Fruit fly (Drosophila melanogaster): Measurements from ENCODE around the gene Eig71Ef.

Eig71Ef gene

DNA sequence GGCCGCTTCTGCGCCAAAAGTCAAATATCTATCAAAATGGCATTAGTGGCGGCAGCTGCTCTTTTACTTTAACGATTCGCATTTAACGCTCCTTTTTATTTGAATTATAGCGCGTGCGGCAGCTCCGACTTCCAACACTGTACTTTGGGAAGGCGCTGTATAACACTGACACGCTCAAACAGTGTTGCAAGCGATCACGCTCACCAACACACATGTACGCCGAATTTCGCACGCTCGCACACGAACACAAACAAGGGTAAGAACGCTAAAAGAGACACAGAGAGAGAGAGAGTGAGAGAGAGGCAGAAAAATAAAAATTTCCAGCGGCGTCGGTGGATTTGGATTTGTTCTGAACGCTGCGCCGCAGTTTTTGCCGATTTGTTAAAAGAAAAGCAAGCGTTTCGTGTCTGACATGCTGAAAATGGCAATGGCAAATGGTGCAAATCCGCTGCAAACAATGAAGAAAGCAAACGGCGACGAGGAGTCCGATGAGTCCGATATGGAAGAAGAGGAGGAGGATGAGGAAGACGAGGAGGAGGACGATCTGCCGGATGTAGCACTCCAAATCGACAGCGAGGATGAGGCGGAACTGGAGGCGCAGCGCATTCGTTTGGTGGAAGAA lies 37.5 kb downstream of the Eig71Ef start, which contains the start of gene Phs (continued):
- no peak for TF ChIP-seq GATAe (GFP tag; conservative IDR thresholded peaks at IDR 0.05)
- TF ChIP-seq stwl (tag; optimal IDR thresholded peaks at IDR 0.05) = peak; percentile 99
- TF ChIP-seq CG31441 (GFP tag; IDR thresholded peaks at IDR 0.05) = peak; percentile 46; the same call in 1 of the 2 replicates
- TF ChIP-seq H15 (GFP tag; IDR thresholded peaks at IDR 0.05) = peak; percentile 82
- no peak for TF ChIP-seq CG43689 (GFP tag; IDR thresholded peaks at IDR 0.05)
- TF ChIP-seq CG10979 (tag; optimal IDR thresholded peaks at IDR 0.05) = peak; percentile 45
- peak; percentile 61; the same call in 1 of the 2 replicates for TF ChIP-seq gsb (GFP tag; IDR thresholded peaks at IDR 0.05)
- TF ChIP-seq hb (GFP tag; IDR thresholded peaks at IDR 0.05; ENCODE audit: partially characterized antibody) = no peak
- TF ChIP-seq Trl (optimal IDR thresholded peaks at IDR 0.05) = peak; percentile 90 to 92
- TF ChIP-seq Trl (GFP tag; optimal IDR thresholded peaks at IDR 0.05) = peak; percentile 92
- TF ChIP-seq CG8281 (tag; optimal IDR thresholded peaks at IDR 0.05) = no peak
- TF ChIP-seq CG4617 (GFP tag; optimal IDR thresholded peaks at IDR 0.05; ENCODE audit: borderline replicate concordance) = peak; percentile 70
- peak; percentile 71; the same call in 1 of the 3 replicates for TF ChIP-seq CG2199 (GFP tag; IDR thresholded peaks at IDR 0.05)
- peak; percentile 65 for TF ChIP-seq en (GFP tag; optimal IDR thresholded peaks at IDR 0.05)
- TF ChIP-seq CG10147 (GFP tag; optimal IDR thresholded peaks at IDR 0.05) = no peak
- peak; percentile 78 for TF ChIP-seq otp (GFP tag; IDR thresholded peaks at IDR 0.05)
- TF ChIP-seq CG1792 (GFP tag; optimal IDR thresholded peaks at IDR 0.05) = peak; percentile 71
- TF ChIP-seq Hmx (GFP tag; optimal IDR thresholded peaks at IDR 0.05) = peak; percentile 29
- peak; percentile 12 for TF ChIP-seq Dek (tag; optimal IDR thresholded peaks at IDR 0.05)
- TF ChIP-seq CG15601 (tag; optimal IDR thresholded peaks at IDR 0.05) = peak; percentile 35
- no peak for TF ChIP-seq tap (tag; optimal IDR thresholded peaks at IDR 0.05)
- TF ChIP-seq zen (tag; optimal IDR thresholded peaks at IDR 0.05) = peak; percentile 11
- peak; percentile 63 for TF ChIP-seq CG13894 (tag; optimal IDR thresholded peaks at IDR 0.05)
- TF ChIP-seq dmrt99B (tag; optimal IDR thresholded peaks at IDR 0.05) = peak; percentile 18
- TF ChIP-seq CG12219 (GFP tag; optimal IDR thresholded peaks at IDR 0.05) = no peak
- no peak for TF ChIP-seq CG12299 (tag; optimal IDR thresholded peaks at IDR 0.05)
- peak; percentile 55 for TF ChIP-seq CG17829 (tag; optimal IDR thresholded peaks at IDR 0.05)
- peak; percentile 56 for TF ChIP-seq emc (GFP tag; optimal IDR thresholded peaks at IDR 0.05)
- TF ChIP-seq yki (optimal IDR thresholded peaks at IDR 0.05) = peak; percentile 44
- TF ChIP-seq corto (GFP tag; optimal IDR thresholded peaks at IDR 0.05) = peak; percentile 59
- TF ChIP-seq bsh (GFP tag; optimal IDR thresholded peaks at IDR 0.05) = peak; percentile 26 to 66
- no peak for TF ChIP-seq CG7963 (GFP tag; IDR thresholded peaks at IDR 0.05; ENCODE audit: partially characterized antibody)
- peak; percentile 21 for TF ChIP-seq sima (GFP tag; optimal IDR thresholded peaks at IDR 0.05)
- peak; percentile 88 for TF ChIP-seq CG11085 (GFP tag; IDR thresholded peaks at IDR 0.05)
- TF ChIP-seq gem (tag; optimal IDR thresholded peaks at IDR 0.05) = peak; percentile 29
- TF ChIP-seq wor (GFP tag; IDR thresholded peaks at IDR 0.05) = no peak
- no peak for TF ChIP-seq hkb (optimal IDR thresholded peaks at IDR 0.05)
- TF ChIP-seq hkb (GFP tag; IDR thresholded peaks at IDR 0.05) = peak; percentile 54
- 0 out of 3 replicates have a peak, but pooled peaks have one; percentile 33 for TF ChIP-seq CG7357 (GFP tag; IDR thresholded peaks at IDR 0.05)
- TF ChIP-seq CG17568 (GFP tag; optimal IDR thresholded peaks at IDR 0.05) = peak; percentile 7
- peak; percentile 65 for TF ChIP-seq CG5953 (GFP tag; IDR thresholded peaks at IDR 0.05)
- no peak for TF ChIP-seq CG42726 (GFP tag; IDR thresholded peaks at IDR 0.05; ENCODE audit: partially characterized antibody)
- peak; percentile 83 for TF ChIP-seq CG16815 (GFP tag; optimal IDR thresholded peaks at IDR 0.05)
- peak; percentile 75 for TF ChIP-seq Max (GFP tag; optimal IDR thresholded peaks at IDR 0.05)
- TF ChIP-seq CG18262 (tag; optimal IDR thresholded peaks at IDR 0.05) = peak; percentile 38
- peak; percentile 38 for TF ChIP-seq sqz (GFP tag; optimal IDR thresholded peaks at IDR 0.05)
- peak; percentile 60 for TF ChIP-seq CG1602 (GFP tag; optimal IDR thresholded peaks at IDR 0.05)
- TF ChIP-seq Pdp1 (GFP tag; optimal IDR thresholded peaks at IDR 0.05) = peak; percentile 69 to 87
- peak; percentile 55 for TF ChIP-seq grau (tag; optimal IDR thresholded peaks at IDR 0.05)
- TF ChIP-seq CG14710 (tag; optimal IDR thresholded peaks at IDR 0.05) = peak; percentile 75

Measured in whole organism, embryonic.